Fruit fly (Drosophila melanogaster): ENCODE results near the gene SC35.

DNA sequence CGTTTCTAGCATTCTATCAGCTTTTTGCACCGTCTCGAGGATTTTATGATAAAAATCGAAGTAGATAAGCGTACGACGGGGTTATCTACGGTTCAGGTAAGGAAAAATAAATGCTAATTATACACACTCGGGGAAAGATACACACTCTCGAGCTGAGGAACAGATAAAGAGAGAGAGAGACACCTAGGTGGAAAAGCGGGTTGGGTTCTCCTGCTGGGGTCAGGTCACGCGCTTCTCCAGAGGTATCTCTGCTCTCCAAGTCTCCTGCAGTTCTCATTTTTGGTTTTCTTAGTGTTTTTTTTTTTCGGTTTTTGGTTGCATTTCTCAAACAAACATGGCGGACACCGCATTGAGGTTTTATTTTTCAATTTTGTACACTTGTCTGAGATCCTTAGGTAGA is 25.4 kb upstream of the SC35 start:
- no peak for TF ChIP-seq insv (optimal IDR thresholded peaks at IDR 0.05)
- TF ChIP-seq Myc (optimal IDR thresholded peaks at IDR 0.05), result no peak
- peak; percentile 12 for TF ChIP-seq ttk (optimal IDR thresholded peaks at IDR 0.05)
- no peak for TF ChIP-seq h (optimal IDR thresholded peaks at IDR 0.05)
- TF ChIP-seq psq (optimal IDR thresholded peaks at IDR 0.05), result no peak

Data from Kc167 (cell line).